2 fruit fly cellular contexts compared by ENCODE assay signal in the genomic region with DNA sequence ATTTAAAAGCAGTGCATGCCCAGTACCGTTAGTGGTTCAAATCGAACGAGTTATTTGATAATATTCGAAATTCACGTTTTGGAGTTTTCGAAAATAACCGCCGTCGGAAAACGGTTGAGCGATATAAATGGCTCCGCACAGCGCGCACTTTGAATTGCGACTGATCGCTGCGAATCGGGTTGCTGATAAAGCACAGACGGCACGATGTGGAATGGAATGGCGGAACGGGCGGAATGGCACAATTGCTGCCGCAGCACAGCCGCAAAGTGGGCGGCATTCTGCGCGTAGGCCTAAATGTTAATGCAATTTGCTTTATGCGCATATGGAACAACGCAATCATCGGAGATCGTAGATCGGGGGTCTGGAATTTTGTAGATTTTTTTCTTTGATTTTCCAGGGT.
TF ChIP-seq lines count a peak whose summit lies in the region.

No protein-coding gene starts in this region.

- TF ChIP-seq CTCF in whole organism, embryonic (GFP tag; optimal IDR thresholded peaks at IDR 0.05; lab: Kevin White, UChicago) = no peak

TF ChIP-seq in whole organism, embryonic, 481 proteins besides CTCF, POLR2A, EP300 and RAD21:
- TF ChIP-seq CG8388 (GFP tag; optimal IDR thresholded peaks at IDR 0.05; lab: Kevin White, UChicago) = no peak
- TF ChIP-seq CG18262 (tag; optimal IDR thresholded peaks at IDR 0.05; lab: Kevin White, UChicago) = no peak
- TF ChIP-seq CG11456 (GFP tag; IDR thresholded peaks at IDR 0.05; lab: Robert Waterston, UW) = 0 out of 3 replicates have a peak, but pooled peaks have one; percentile 38
- TF ChIP-seq CG10209 (GFP tag; optimal IDR thresholded peaks at IDR 0.05; lab: Kevin White, UChicago) = no peak
- no peak for TF ChIP-seq Kr (GFP tag; optimal IDR thresholded peaks at IDR 0.05; lab: Kevin White, UChicago)
- TF ChIP-seq Myb (GFP tag; optimal IDR thresholded peaks at IDR 0.05; lab: Kevin White, UChicago) = peak; percentile 33
- TF ChIP-seq CG7928 (GFP tag; optimal IDR thresholded peaks at IDR 0.05; lab: Kevin White, UChicago) = no peak
- peak; percentile 92 for TF ChIP-seq pfk (GFP tag; optimal IDR thresholded peaks at IDR 0.05; lab: Kevin White, UChicago)
- peak; percentile 43 for TF ChIP-seq Jarid2 (GFP tag; optimal IDR thresholded peaks at IDR 0.05; lab: Kevin White, UChicago)
- peak; percentile 24 for TF ChIP-seq Deaf1 (tag; optimal IDR thresholded peaks at IDR 0.05; lab: Kevin White, UChicago)
- no peak for TF ChIP-seq NfI (GFP tag; optimal IDR thresholded peaks at IDR 0.05; lab: Kevin White, UChicago)
- TF ChIP-seq Oaz (GFP tag; IDR thresholded peaks at IDR 0.05; lab: Robert Waterston, UW) = no peak
- peak; percentile 82; the same call in 1 of the 4 replicates for TF ChIP-seq chinmo (GFP tag; IDR thresholded peaks at IDR 0.05; lab: Robert Waterston, UW; ENCODE audit: partially characterized antibody)
- no peak for TF ChIP-seq crol (GFP tag; IDR thresholded peaks at IDR 0.05; lab: Robert Waterston, UW)
- TF ChIP-seq ap (GFP tag; IDR thresholded peaks at IDR 0.05; lab: Robert Waterston, UW) = no peak
- TF ChIP-seq Bteb2 (GFP tag; optimal IDR thresholded peaks at IDR 0.05; lab: Kevin White, UChicago) = no peak
- TF ChIP-seq CG4820 (GFP tag; optimal IDR thresholded peaks at IDR 0.05; lab: Kevin White, UChicago) = no peak
- TF ChIP-seq CG13775 (GFP tag; optimal IDR thresholded peaks at IDR 0.05; lab: Kevin White, UChicago) = no peak
- peak; percentile 10; the same call in 1 of the 2 replicates for TF ChIP-seq CG13287 (GFP tag; IDR thresholded peaks at IDR 0.05; lab: Robert Waterston, UW; ENCODE audit: partially characterized antibody)
- no peak for TF ChIP-seq CG8290 (GFP tag; optimal IDR thresholded peaks at IDR 0.05; lab: Kevin White, UChicago)
- peak in 1 of 2 experiments; percentile 3 for TF ChIP-seq CG8290 (tag; optimal IDR thresholded peaks at IDR 0.05; lab: Kevin White, UChicago)
- TF ChIP-seq slou (GFP tag; optimal IDR thresholded peaks at IDR 0.05; lab: Kevin White, UChicago) = no peak
- no peak for TF ChIP-seq CG15601 (tag; optimal IDR thresholded peaks at IDR 0.05; lab: Kevin White, UChicago)
- no peak for TF ChIP-seq MBD-R2 (GFP tag; IDR thresholded peaks at IDR 0.05; lab: Robert Waterston, UW)
- TF ChIP-seq seq (GFP tag; IDR thresholded peaks at IDR 0.05; lab: Robert Waterston, UW) = no peak
- no peak for TF ChIP-seq dati (GFP tag; IDR thresholded peaks at IDR 0.05; lab: Robert Waterston, UW)
- no peak for TF ChIP-seq CG18619 (GFP tag; optimal IDR thresholded peaks at IDR 0.05; lab: Kevin White, UChicago)
- TF ChIP-seq E2f2 (GFP tag; IDR thresholded peaks at IDR 0.05; lab: Robert Waterston, UW) = peak; percentile 37; the same call in 1 of the 2 replicates
- TF ChIP-seq org-1 (GFP tag; optimal IDR thresholded peaks at IDR 0.05; lab: Kevin White, UChicago) = no peak
- TF ChIP-seq CG17186 (GFP tag; optimal IDR thresholded peaks at IDR 0.05; lab: Kevin White, UChicago) = no peak
- TF ChIP-seq Hmr (GFP tag; optimal IDR thresholded peaks at IDR 0.05; lab: Kevin White, UChicago) = no peak
TF ChIP-seq in whole organism, embryonic: peak in this region for 9.

TF ChIP-seq in whole organism, prepupa, 60 proteins besides CTCF, POLR2A, EP300 and RAD21:
- TF ChIP-seq CG15336 (GFP tag; IDR thresholded peaks at IDR 0.05; lab: Robert Waterston, UW) (no peak), eg (GFP tag; IDR thresholded peaks at IDR 0.05; lab: Robert Waterston, UW) (0 out of 3 replicates have a peak, but pooled peaks have one; percentile 9)
